Worm (Caenorhabditis elegans): Measurements from ENCODE around the gene F08D12.12.

DNA sequence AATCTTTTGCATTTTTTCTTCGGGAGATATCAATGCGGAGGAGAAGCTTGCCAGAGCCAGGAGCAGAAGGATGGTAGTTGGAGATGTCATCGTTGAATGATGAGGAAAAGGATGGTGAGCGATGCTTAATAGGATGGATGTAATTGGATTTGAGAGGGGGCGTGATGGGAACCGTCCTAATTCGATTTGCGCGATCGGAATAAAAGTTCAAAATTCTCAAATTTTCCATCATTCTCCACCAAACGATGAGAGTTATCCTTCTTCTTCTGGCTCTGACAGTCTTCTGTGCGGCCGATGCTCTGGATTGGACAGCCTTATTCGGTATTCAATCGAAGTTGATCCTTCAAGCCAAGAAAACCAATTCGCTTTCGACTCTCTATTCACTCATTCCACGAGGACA is 37.3 kb upstream of the F08D12.12 start, which contains the start of the genes K12H6.4 and K12H6.9:
- TF ChIP-seq elt-3 (tag; optimal IDR thresholded peaks at IDR 0.05) (no peak), ztf-4 (tag; optimal IDR thresholded peaks at IDR 0.05) (no peak), dmd-4 (tag; optimal IDR thresholded peaks at IDR 0.05) (no peak), fos-1 (tag; optimal IDR thresholded peaks at IDR 0.05) (no peak), lin-39 (tag; optimal IDR thresholded peaks at IDR 0.05) (no peak), C34F6.9 (tag; optimal IDR thresholded peaks at IDR 0.05) (no peak), ztf-1 (GFP tag; conservative IDR thresholded peaks at IDR 0.05) (no peak), mbf-1 (tag; optimal IDR thresholded peaks at IDR 0.05) (no peak), unc-62 (GFP tag; optimal IDR thresholded peaks at IDR 0.05) (no peak), F13H6.1 (tag; optimal IDR thresholded peaks at IDR 0.05) (no peak), snpc-4 (tag; optimal IDR thresholded peaks at IDR 0.05) (no peak), zag-1 (tag; optimal IDR thresholded peaks at IDR 0.05) (no peak), nhr-11 (tag; optimal IDR thresholded peaks at IDR 0.05) (no peak)

Data from whole organism, L2 larva.